Fruit fly (Drosophila melanogaster): ENCODE data around the gene mei-38.

The mei-38 gene

dm6 chrX:1466505-1467381 is 10.1 kb upstream of the mei-38 start (continued):
- TF ChIP-seq Bteb2 (GFP tag; optimal IDR thresholded peaks at IDR 0.05) (no peak), fd3F (GFP tag; optimal IDR thresholded peaks at IDR 0.05) (no peak), CG14667 (GFP tag; IDR thresholded peaks at IDR 0.05) (no peak), Stat92E (GFP tag; optimal IDR thresholded peaks at IDR 0.05) (no peak), crol (GFP tag; IDR thresholded peaks at IDR 0.05) (peak; percentile 96), sr (GFP tag; IDR thresholded peaks at IDR 0.05) (no peak), Nf-YA (GFP tag; IDR thresholded peaks at IDR 0.05) (no peak), scrt (GFP tag; optimal IDR thresholded peaks at IDR 0.05) (no peak)

dm6 chrX:1467382-1467592 is 9.6 kb upstream of the mei-38 start, which contains the start of gene CG14778:
Gene CG14778 (plus strand): TSS chrX:1467493.
- TF ChIP-seq Awh (GFP tag; IDR thresholded peaks at IDR 0.05) (no peak), Dfd (GFP tag; optimal IDR thresholded peaks at IDR 0.05) (no peak), CG10147 (GFP tag; optimal IDR thresholded peaks at IDR 0.05) (no peak), pho (GFP tag; optimal IDR thresholded peaks at IDR 0.05) (no peak), CG15479 (GFP tag; optimal IDR thresholded peaks at IDR 0.05) (no peak), CG4707 (GFP tag; optimal IDR thresholded peaks at IDR 0.05) (no peak), fd102C (GFP tag; optimal IDR thresholded peaks at IDR 0.05) (no peak), CG4328 (GFP tag; optimal IDR thresholded peaks at IDR 0.05) (no peak), CG32767 (GFP tag; IDR thresholded peaks at IDR 0.05) (no peak), Gsc (GFP tag; IDR thresholded peaks at IDR 0.05) (no peak), sug (tag; optimal IDR thresholded peaks at IDR 0.05) (no peak), CG12391 (tag; optimal IDR thresholded peaks at IDR 0.05) (no peak)

- TF ChIP-seq tll (GFP tag; optimal IDR thresholded peaks at IDR 0.05): no peak
- TF ChIP-seq CG12659 (GFP tag; optimal IDR thresholded peaks at IDR 0.05): no peak
- TF ChIP-seq ro (GFP tag; IDR thresholded peaks at IDR 0.05): no peak
- no peak for TF ChIP-seq Hand (GFP tag; optimal IDR thresholded peaks at IDR 0.05)
- no peak for TF ChIP-seq HLH4C (GFP tag; IDR thresholded peaks at IDR 0.05; ENCODE audit: partially characterized antibody)
- no peak for TF ChIP-seq Jarid2 (GFP tag; optimal IDR thresholded peaks at IDR 0.05)
- no peak for TF ChIP-seq bbx (GFP tag; IDR thresholded peaks at IDR 0.05; ENCODE audit: partially characterized antibody)
- no peak for TF ChIP-seq sima (GFP tag; optimal IDR thresholded peaks at IDR 0.05)
Observed at dm6 chrX:1469717-1470116, 7.1 kb upstream of the mei-38 start, which contains the start of gene CG32808. Gene CG32808 (minus strand): TSS chrX:1469817.

dm6 chrX:1470562-1470961 is 6.3 kb upstream of the mei-38 start, which contains the start of gene pck:
Gene pck (plus strand): TSS chrX:1470666.
- TF ChIP-seq CG8944 (GFP tag; optimal IDR thresholded peaks at IDR 0.05): peak; percentile 48
- peak; percentile 35; the same call in 1 of the 3 replicates for TF ChIP-seq Doc3 (GFP tag; IDR thresholded peaks at IDR 0.05; ENCODE audit: partially characterized antibody)
- TF ChIP-seq CG14441 (GFP tag; IDR thresholded peaks at IDR 0.05): peak; percentile 61
- TF ChIP-seq CG7839 (tag; optimal IDR thresholded peaks at IDR 0.05): no peak
- TF ChIP-seq CG9215 (GFP tag; IDR thresholded peaks at IDR 0.05): peak; percentile 52
- TF ChIP-seq CG15269 (tag; optimal IDR thresholded peaks at IDR 0.05): peak; percentile 35
- peak; percentile 68 for TF ChIP-seq pho (GFP tag; optimal IDR thresholded peaks at IDR 0.05)
- peak; percentile 97 for TF ChIP-seq sens (GFP tag)
- no peak for TF ChIP-seq org-1 (GFP tag; optimal IDR thresholded peaks at IDR 0.05)
- TF ChIP-seq CG10366 (GFP tag; IDR thresholded peaks at IDR 0.05): peak; percentile 55
- TF ChIP-seq Bgb (GFP tag; IDR thresholded peaks at IDR 0.05; ENCODE audit: partially characterized antibody): no peak; the same call in 1 of the 2 replicates
- TF ChIP-seq CG11560 (tag; IDR thresholded peaks at IDR 0.05): no peak
- TF ChIP-seq Max (GFP tag; optimal IDR thresholded peaks at IDR 0.05): peak; percentile 54
- TF ChIP-seq CG17385 (GFP tag; optimal IDR thresholded peaks at IDR 0.05): no peak
- peak; percentile 80 for TF ChIP-seq tin (GFP tag; optimal IDR thresholded peaks at IDR 0.05)
- no peak for TF ChIP-seq aop (GFP tag; IDR thresholded peaks at IDR 0.05)
- TF ChIP-seq disco-r (GFP tag; optimal IDR thresholded peaks at IDR 0.05): peak; percentile 49
- peak; percentile 34 for TF ChIP-seq kay (GFP tag; optimal IDR thresholded peaks at IDR 0.05)
- TF ChIP-seq CG3065 (GFP tag; optimal IDR thresholded peaks at IDR 0.05): no peak
